Fruit fly (Drosophila melanogaster) S2 (cell line): ENCODE data around the gene SkpC.

Source experiments
- CG8478 ChIP-seq: fragments of >200 bp; optimal IDR thresholded peaks from 2 replicates; lab custom pipeline; 2018
- CTCF ChIP-seq, 2 experiments: fragments of >200 bp; optimal IDR thresholded peaks; 2 replicates each; lab custom pipeline; 2018

Gene SkpC

DNA sequence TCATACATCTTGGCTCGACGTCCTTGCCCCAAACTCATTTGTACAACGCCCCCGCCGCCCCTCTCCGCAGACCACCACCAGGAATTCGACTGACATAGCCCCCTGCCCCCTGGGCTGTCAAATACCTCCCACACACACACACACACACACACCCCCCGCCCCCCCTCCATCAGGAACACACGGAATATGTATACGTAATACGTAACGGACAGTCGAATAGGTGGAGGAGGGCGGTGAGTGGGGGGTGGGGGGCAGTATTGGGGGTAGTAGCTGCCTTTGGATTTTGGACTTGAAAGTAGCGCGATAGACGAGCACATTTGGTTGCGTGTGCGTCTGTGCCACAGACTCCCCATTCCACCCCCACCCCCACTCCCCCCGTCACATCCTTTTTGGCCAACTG, 23.3 kb upstream of the SkpC start:
- no peak for TF ChIP-seq CTCF (optimal IDR thresholded peaks at IDR 0.05; lab: Kevin White, UChicago)
- TF ChIP-seq CG8478 (lab: Kevin White, UChicago) = no peak

DNA sequence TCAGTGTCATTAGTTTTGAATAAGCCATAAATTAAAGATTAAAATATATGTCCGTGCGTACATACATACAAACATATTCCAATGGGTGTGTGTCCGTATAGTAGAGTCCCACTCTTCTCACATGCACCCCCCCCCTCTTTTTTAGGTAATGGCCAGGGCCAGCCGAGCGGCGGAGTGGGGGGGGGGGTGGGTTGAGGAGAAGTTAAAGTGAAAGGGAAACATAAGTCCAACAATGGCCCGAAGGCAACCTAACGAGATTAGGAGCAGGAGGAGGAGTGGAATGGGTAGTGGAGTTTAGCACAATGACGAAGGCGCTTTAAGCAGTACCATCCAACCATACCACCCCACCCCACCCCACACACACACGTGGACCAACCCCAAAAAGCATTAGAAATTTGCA, 20.1 kb upstream of the SkpC start:
- TF ChIP-seq CTCF (optimal IDR thresholded peaks at IDR 0.05; lab: Kevin White, UChicago) (no peak), CG8478 (lab: Kevin White, UChicago) (no peak)

DNA sequence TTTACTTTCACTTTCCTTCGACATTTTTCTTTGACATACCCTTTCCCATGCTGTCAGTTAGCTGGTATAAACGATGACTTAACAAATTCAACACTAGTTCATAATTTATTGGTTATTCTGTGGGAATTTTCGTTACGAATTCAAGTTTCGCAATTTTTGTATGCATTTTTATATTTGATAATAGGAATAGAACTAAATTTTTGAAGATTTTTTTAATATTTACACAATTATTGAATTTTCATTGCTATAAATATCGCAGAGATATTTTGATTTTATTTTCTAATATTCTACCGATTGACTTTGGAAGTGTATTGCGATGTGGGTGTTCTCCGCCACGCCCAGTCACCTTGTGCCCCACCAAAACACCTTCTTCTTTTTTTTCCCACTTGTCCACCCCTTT, 9.7 kb upstream of the SkpC start:
- TF ChIP-seq CTCF (optimal IDR thresholded peaks at IDR 0.05; lab: Kevin White, UChicago) (no peak), CG8478 (lab: Kevin White, UChicago) (no peak)

DNA sequence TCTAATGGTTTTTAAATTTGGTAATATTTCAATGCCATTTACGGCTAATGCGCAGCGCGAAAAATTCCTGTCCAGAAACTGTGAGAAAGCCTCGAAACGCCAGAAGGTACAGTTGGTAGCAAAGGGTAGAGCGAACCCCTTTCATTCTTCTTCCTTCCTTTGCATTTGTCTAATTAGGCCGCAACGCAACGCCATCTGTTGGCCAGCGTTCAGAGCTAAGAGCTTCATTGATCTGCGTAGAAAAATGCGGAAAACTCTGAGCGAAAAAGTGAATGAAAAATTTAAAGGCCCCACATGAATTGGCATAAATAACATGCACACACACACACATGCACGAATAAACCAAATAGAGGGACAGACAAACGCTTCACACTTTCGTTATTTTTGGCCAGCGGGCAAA, 4.8 kb upstream of the SkpC start:
- TF ChIP-seq CG8478 (lab: Kevin White, UChicago) = no peak
- peak; percentile 53 to 58 for TF ChIP-seq CTCF (optimal IDR thresholded peaks at IDR 0.05; lab: Kevin White, UChicago)

DNA sequence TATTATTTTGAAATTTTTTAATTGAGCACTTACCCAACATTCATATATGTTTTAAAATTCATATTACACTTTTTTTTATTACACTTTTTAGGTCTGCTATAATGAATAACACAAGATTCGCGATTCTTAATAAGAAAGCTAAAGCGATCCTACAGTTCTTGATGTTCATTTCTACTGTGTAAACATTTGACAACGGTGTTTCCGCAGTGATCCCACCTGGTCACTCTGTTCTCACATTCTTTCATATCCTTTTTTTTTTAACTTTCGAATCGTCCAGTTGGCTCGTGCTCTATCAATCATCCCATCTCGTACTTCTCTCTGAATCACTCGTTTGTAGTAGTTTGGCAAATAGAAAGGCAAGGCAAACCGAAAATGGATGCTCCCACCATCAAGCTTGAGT, 3.4 kb upstream of the SkpC start, which contains the start of gene SkpD:
TSS of gene SkpD (plus strand) at position 301 of the 400 bp plus-strand sequence.
- TF ChIP-seq CG8478 (lab: Kevin White, UChicago) = no peak
- no peak for TF ChIP-seq CTCF (optimal IDR thresholded peaks at IDR 0.05; lab: Kevin White, UChicago)

DNA sequence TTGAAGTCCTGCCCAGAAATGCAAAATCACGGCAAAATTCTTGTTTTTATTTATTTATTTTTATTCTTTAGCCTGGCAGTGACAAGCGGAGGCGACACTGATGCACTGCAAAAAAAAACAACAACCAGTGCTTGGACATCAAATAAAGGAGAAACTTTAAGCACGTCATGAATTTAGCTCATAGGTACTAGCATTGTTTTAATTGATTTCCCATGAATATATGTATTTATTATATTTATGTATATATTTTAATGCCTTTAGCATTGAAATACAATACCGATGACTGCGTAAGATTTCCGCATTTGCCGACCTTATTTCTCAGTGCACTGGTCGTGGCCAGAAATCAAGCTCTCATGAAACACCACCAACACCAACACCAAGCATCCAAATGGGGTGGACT, 2.7 kb downstream of the SkpC start:
- TF ChIP-seq CG8478 (lab: Kevin White, UChicago) = no peak
- TF ChIP-seq CTCF (optimal IDR thresholded peaks at IDR 0.05; lab: Kevin White, UChicago) = no peak

DNA sequence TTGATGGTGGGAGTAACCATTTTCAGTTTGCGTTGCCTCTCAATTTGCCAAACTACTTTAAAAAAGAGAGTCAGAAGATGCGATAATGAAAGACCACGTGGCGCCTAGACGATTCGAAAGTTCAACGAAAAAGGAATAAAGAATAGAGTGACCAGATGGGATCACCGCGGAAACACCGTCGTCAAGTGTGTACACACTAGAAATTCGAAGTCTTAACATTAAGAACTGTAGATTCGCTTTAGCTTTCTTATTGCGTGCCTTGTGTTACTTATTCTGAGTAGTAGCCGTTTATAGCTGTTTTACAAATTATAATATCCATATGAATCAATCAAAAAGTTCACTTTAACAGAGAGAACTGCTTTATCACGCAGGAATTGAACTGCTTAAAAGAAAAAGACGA, 8.1 kb downstream of the SkpC start, which contains the start of gene SkpE:
TSS of gene SkpE (minus strand) at position 101 of the 400 bp plus-strand sequence.
- TF ChIP-seq CG8478 (lab: Kevin White, UChicago) (no peak), CTCF (optimal IDR thresholded peaks at IDR 0.05; lab: Kevin White, UChicago) (no peak)

DNA sequence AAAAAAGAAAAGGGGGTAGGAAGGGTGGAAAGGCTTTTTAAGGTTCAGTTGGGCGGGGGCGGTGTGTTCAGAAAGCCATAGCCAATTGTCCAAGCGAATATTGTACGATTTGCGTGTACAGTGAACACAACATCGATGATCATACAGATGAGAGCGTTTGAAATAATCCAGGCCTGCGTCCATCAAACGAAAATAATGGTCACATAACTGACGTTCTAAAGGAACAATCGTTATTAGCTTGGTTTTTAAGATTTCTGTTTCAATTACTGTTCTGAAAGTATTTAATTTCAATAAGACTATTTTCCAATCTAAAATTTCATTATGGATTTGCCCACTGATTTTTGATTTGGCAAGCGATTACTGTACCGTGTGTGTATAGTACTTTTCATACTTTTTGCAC, 9.3 kb downstream of the SkpC start:
- TF ChIP-seq CG8478 (lab: Kevin White, UChicago) (no peak), CTCF (optimal IDR thresholded peaks at IDR 0.05; lab: Kevin White, UChicago) (no peak)

DNA sequence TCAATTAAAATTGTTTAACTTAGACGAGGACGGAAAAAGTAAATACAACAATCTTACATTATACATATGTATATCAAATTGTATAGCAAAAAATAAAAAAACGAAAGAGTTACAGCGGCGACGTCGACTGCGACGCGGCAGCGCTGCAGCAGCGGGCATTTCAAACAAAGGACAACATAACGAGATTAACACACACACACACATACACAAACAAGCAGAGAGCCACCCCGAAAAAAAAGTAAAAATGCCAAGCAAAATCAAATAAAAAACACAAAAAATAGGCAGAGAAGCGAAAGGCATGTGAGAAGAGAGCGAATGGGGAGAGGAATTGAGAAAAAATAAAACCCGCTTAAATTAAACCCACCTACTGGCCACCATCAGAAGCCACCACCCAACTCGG, 11.9 kb downstream of the SkpC start:
- TF ChIP-seq CG8478 (lab: Kevin White, UChicago) = no peak
- no peak for TF ChIP-seq CTCF (optimal IDR thresholded peaks at IDR 0.05; lab: Kevin White, UChicago)

DNA sequence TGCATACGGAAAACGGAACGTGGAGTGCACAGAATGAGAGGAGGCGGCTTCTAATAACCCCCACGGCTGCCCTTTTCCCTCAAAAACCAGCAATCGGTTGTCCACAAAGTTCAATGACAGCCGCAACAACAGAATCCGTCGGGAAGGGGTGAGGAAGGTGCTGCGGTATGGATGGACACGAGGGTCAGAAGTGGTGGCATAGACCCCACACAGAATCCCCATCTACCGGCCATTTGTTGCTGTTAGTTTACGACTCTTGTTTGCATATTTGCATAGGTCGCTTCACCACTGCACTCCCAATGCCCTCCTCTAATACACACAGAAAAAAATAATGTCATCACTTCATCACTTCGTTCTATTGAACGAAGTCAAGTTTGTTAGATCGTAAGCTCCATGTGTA, 23.2 kb downstream of the SkpC start:
- TF ChIP-seq CTCF (optimal IDR thresholded peaks at IDR 0.05; lab: Kevin White, UChicago) (no peak), CG8478 (lab: Kevin White, UChicago) (no peak)

DNA sequence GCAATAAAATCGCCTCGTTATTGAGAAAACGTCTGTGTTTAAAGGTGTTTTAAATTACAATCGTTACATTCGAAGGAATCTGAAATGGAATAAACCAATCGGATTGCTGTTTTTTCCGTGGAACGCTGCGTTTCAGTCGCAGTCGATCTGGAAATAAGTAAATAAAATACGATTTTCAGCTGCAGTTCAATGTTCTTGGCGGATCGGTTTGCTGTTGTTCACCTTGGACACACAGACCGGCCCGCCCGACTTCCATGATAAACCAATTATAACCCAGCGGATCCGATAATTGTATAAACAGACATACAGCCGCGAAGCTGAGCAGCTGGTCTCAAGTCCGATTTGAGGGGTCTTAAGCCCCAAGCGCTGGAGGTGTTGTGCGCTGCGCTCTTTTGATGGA, 24.5 kb downstream of the SkpC start:
- no peak for TF ChIP-seq CTCF (optimal IDR thresholded peaks at IDR 0.05; lab: Kevin White, UChicago)
- TF ChIP-seq CG8478 (lab: Kevin White, UChicago) = no peak

DNA sequence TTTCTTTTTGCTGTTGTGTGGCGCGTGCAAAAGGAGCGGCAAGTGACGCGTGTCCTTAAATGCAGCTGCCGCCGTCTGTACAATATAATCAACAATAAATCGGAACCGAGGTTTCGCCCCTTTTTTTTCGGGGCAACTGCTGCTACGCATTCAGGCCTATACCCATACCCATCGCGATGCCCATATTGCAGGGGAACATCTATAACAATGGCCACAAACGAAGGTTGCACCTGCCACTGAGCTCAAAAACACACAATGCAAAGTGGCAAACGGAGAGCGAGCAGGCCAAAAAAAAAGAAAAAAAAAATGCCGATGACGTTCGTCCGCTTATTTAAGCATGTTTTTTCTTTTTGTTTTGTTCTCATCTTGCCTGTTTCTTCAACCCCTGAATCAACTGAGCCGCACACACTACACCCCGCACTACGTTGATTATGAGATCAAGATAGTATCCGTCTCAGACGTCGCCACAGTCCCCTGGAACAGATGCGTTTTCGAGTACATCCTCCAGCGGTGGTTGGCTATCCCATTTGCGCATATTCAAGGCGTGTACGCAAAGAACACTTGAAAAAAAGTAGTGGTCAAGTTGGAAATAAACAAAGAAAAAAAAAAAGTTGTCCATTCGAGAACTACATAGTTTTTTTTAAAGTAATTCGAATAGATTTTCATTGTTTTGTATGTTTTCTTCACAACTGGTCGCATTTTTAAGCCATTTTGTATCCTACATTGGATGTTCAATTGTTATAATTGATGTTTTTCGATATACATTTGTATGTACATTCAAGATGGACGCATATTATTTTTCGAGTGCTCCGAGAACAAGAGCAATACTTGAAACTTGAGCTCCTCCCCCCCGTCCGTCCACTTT, 26.8 kb downstream of the SkpC start:
- no peak for TF ChIP-seq CG8478 (lab: Kevin White, UChicago)
- TF ChIP-seq CTCF (optimal IDR thresholded peaks at IDR 0.05; lab: Kevin White, UChicago) = no peak

DNA sequence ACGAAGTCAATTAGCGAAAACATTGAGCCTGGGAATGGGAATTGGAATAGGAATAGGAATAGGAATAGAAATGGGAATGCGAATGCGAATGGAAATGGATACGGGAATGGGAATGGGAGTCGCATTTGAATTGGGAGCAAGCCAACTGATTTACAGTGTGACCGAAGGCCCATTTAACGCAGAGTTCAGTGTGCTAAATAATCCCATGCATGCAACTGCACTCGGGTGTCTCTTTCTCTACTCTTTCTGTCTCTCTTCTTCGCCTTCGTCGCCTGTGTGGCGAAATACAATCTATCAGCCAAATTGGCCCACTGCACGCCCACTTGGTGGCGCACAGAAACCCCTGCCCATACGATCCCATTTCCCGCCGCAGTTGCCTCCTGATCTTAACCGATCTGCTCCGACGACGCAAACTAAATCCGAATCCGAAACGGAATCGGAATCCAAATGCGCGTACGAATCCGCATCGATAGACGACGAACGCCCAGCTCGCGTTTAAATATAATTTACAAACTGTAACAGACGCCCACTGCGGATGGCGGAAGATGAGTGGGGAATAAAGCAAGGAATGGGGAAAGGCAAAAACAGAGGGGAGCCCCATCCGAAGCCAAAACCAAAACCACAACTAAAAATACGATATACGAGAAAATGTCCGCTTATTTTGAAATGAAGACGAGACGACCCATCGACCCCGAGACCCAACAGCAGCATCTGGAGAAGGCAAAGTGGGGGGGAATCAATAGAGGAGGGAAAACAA, 28.3 kb downstream of the SkpC start:
- no peak for TF ChIP-seq CTCF (optimal IDR thresholded peaks at IDR 0.05; lab: Kevin White, UChicago)
- no peak for TF ChIP-seq CG8478 (lab: Kevin White, UChicago)

DNA sequence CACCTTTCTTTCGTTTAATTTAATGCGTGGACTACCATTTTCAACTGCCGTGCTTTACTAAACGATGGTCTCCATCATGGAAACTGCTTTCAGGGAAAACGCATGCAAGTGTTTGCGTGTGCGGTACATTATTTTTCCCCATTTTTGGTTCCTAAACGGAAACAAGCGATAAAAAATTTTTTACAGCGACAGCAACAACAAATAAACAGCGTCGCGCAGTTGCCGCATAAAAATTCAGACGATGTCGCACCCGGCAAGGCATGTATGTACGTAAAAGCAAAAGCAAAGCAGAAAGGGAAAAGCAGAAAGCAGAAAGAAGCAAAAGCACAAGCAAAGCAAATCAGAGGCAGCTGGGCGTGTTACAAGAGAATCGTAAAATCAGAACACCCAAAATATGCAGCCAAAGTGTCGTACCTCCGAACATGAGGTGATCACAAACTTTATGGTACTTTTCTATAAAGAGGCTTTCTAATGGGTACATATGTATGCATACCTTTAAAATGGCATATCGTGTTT, 29.7 kb downstream of the SkpC start:
- TF ChIP-seq CTCF (optimal IDR thresholded peaks at IDR 0.05; lab: Kevin White, UChicago) (no peak), CG8478 (lab: Kevin White, UChicago) (no peak)
